Fruit fly (Drosophila melanogaster): ENCODE measurements around the gene CG10681.

Gene CG10681

DNA sequence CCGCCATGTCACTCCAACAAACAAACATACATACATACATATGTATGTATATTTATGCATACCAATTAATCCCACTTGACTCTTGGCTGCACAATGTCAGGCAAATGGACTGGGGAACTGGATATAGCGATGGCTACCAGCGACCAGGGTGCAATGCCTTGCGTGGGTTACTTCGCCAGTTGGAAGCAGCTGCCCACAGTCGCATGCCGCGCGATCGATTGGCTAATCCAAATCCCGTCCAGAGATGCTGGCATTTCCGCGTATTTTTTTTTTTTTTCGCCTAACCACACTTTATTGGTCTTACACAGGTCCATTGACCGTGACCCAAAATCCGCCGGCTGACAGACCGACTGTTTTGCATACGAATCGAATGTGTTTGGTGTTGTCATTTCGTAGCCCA, 7.0 kb upstream of the CG10681 start:
- TF ChIP-seq Rel (GFP tag; optimal IDR thresholded peaks at IDR 0.05) (no peak), Rel (tag; optimal IDR thresholded peaks at IDR 0.05) (no peak), dsf (GFP tag; optimal IDR thresholded peaks at IDR 0.05; ENCODE audit: borderline replicate concordance) (no peak), Mio (GFP tag; optimal IDR thresholded peaks at IDR 0.05) (no peak), fru (GFP tag; optimal IDR thresholded peaks at IDR 0.05) (no peak), sage (GFP tag; optimal IDR thresholded peaks at IDR 0.05) (no peak)

DNA sequence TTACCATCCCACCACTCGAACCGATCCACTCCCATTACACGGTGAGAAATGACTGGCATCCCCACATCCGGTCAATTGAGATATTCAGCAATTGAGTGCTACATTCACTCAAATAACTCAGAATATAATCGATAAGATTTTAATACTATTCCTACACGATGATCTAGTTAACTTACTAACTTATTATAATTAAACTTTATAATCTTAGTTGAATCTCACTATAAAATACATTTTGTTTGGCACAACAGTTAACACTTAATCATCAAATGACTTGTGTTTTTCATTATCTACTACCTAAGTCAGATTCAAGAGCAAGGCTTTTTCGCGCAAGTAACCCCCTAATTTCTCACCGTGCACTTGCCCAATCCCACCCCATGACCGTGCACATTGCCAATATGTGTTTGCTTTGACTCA, 6.0 kb upstream of the CG10681 start:
- TF ChIP-seq Dif (GFP tag; optimal IDR thresholded peaks at IDR 0.05; ENCODE audit: partially characterized antibody) (no peak), fru (GFP tag; optimal IDR thresholded peaks at IDR 0.05) (peak; percentile 88), h (GFP tag; optimal IDR thresholded peaks at IDR 0.05) (peak; percentile 88), Hr83 (GFP tag; optimal IDR thresholded peaks at IDR 0.05; ENCODE audit: poor library complexity, severe bottlenecking) (no peak), Hr78 (GFP tag; optimal IDR thresholded peaks at IDR 0.05) (no peak), brk (GFP tag; optimal IDR thresholded peaks at IDR 0.05) (no peak), dsf (GFP tag; optimal IDR thresholded peaks at IDR 0.05; ENCODE audit: borderline replicate concordance) (peak; percentile 18), N (GFP tag; optimal IDR thresholded peaks at IDR 0.05) (no peak), Rel (GFP tag; optimal IDR thresholded peaks at IDR 0.05) (no peak), Rel (tag; optimal IDR thresholded peaks at IDR 0.05) (peak; percentile 49), sv (GFP tag; optimal IDR thresholded peaks at IDR 0.05) (no peak), psq (GFP tag; optimal IDR thresholded peaks at IDR 0.05) (peak; percentile 81), Myc (optimal IDR thresholded peaks at IDR 0.05) (no peak), CG9705 (GFP tag; optimal IDR thresholded peaks at IDR 0.05) (peak; percentile 81), rgr (GFP tag; optimal IDR thresholded peaks at IDR 0.05) (peak; percentile 81), usp (GFP tag; optimal IDR thresholded peaks at IDR 0.05) (no peak), ey (GFP tag; optimal IDR thresholded peaks at IDR 0.05) (peak; percentile 87), tai (GFP tag; optimal IDR thresholded peaks at IDR 0.05) (no peak), foxo (GFP tag; optimal IDR thresholded peaks at IDR 0.05) (peak in 1 of 2 experiments; percentile 87), GATAd (GFP tag; optimal IDR thresholded peaks at IDR 0.05) (no peak), dl (GFP tag; optimal IDR thresholded peaks at IDR 0.05; ENCODE audit: insufficient read depth in 1 of 2, partially characterized antibody in 2 of 2) (no peak), Mio (GFP tag; optimal IDR thresholded peaks at IDR 0.05) (peak; percentile 12), lola (GFP tag; optimal IDR thresholded peaks at IDR 0.05) (no peak), Vsx2 (GFP tag; optimal IDR thresholded peaks at IDR 0.05; ENCODE audit: partially characterized antibody) (no peak), Dfd (GFP tag; optimal IDR thresholded peaks at IDR 0.05) (no peak), OdsH (GFP tag; optimal IDR thresholded peaks at IDR 0.05) (peak; percentile 86), Jra (GFP tag; optimal IDR thresholded peaks at IDR 0.05) (peak; percentile 3), Abd-B (GFP tag; optimal IDR thresholded peaks at IDR 0.05) (no peak), br (GFP tag; optimal IDR thresholded peaks at IDR 0.05) (peak; percentile 82), pan (optimal IDR thresholded peaks at IDR 0.05) (no peak), CrebA (GFP tag; optimal IDR thresholded peaks at IDR 0.05; ENCODE audit: borderline replicate concordance) (no peak), dmrt93B (GFP tag; optimal IDR thresholded peaks at IDR 0.05) (peak; percentile 86), CG32264 (GFP tag; optimal IDR thresholded peaks at IDR 0.05) (peak; percentile 57), HLH106 (tag; optimal IDR thresholded peaks at IDR 0.05) (peak; percentile 90), Hnf4 (GFP tag; optimal IDR thresholded peaks at IDR 0.05) (peak; percentile 69), sage (GFP tag; optimal IDR thresholded peaks at IDR 0.05) (peak; percentile 70), woc (GFP tag; optimal IDR thresholded peaks at IDR 0.05) (peak; percentile 83), jim (GFP tag; optimal IDR thresholded peaks at IDR 0.05) (no peak), Sp1 (GFP tag; optimal IDR thresholded peaks at IDR 0.05) (peak; percentile 91)
